Worm (Caenorhabditis elegans): ENCODE results near the gene R107.2.
"Not testable (repeated sequence)": the region's sequence is repeated elsewhere in the genome, so short reads cannot be mapped to it uniquely, and the experiment has no call there.

R107.2 gene

DNA sequence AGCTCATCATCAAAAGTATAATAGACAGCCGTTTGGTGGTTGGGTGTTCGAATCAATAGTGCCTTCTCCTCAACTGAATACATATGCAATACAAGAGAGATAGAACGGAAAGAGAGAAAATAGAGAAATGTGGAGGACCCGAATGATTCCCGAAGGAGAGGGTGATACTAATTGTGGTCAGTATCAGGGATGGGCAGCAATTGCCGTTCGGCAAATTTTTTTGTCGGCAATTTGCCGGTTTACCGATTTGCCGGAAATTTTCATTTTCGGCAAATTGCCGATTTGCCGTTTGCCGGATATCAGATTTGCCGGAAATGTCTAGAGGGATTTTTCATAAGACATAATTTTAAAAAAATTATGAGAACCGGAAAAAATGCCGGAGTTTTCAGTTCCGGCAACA lies 33.4 kb downstream of the R107.2 start, which contains the start of gene F59B2.9:
F59B2.9 (minus strand) TSS at position 101 of the 400 bp plus-strand sequence.
- TF ChIP-seq mab-9 (GFP tag; IDR thresholded peaks at IDR 0.05) (no peak), unc-130 (tag; optimal IDR thresholded peaks at IDR 0.05) (no peak), irx-1 (tag; optimal IDR thresholded peaks at IDR 0.05) (no peak), fkh-10 (GFP tag; optimal IDR thresholded peaks at IDR 0.05) (no peak), lin-39 (tag; optimal IDR thresholded peaks at IDR 0.05) (no peak), hlh-17 (GFP tag; optimal IDR thresholded peaks at IDR 0.05; ENCODE audit: borderline replicate concordance) (no peak), pag-3 (tag; optimal IDR thresholded peaks at IDR 0.05; ENCODE audit: borderline replicate concordance, insufficient read depth) (no peak), efl-3 (GFP tag; optimal IDR thresholded peaks at IDR 0.05) (no peak), unc-30 (tag; optimal IDR thresholded peaks at IDR 0.05) (no peak), nhr-77 (tag; optimal IDR thresholded peaks at IDR 0.05) (no peak), mep-1 (tag; optimal IDR thresholded peaks at IDR 0.05) (no peak), nhr-28 (tag; optimal IDR thresholded peaks at IDR 0.05) (no peak), rnt-1 (tag; optimal IDR thresholded peaks at IDR 0.05) (no peak), nhr-76 (tag; optimal IDR thresholded peaks at IDR 0.05) (no peak), xbp-1 (tag; optimal IDR thresholded peaks at IDR 0.05) (no peak), jun-1 (tag; optimal IDR thresholded peaks at IDR 0.05) (no peak), C34B4.2 (tag; optimal IDR thresholded peaks at IDR 0.05) (no peak), nhr-19 (GFP tag; conservative IDR thresholded peaks at IDR 0.05) (no peak), tbx-2 (tag; optimal IDR thresholded peaks at IDR 0.05) (no peak)

DNA sequence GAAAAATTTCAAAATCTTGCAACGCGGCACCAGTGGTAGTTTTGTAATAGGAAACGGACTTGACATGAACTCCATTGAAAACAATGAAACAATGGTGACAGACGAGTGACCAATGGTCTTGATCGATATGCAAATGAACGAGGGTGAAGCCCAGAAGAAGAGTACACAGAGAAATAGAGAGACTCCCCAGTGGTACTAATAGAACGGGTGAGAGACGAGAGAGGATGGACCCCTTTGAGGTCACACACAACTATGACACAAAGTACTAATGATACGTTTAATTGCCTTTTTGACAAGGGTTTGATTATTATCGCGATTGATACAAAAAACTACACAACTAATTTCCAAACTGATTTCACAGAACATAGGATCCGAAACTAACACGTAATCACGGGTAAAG lies 35.7 kb downstream of the R107.2 start, which contains the start of gene F59B2.8:
F59B2.8 (minus strand) TSS at position 151 of the 400 bp plus-strand sequence.
- TF ChIP-seq grh-1 (GFP tag; IDR thresholded peaks at IDR 0.05) (no peak), tlp-1 (tag; optimal IDR thresholded peaks at IDR 0.05) (no peak), vab-15 (tag; optimal IDR thresholded peaks at IDR 0.05) (no peak), skn-1 (tag; optimal IDR thresholded peaks at IDR 0.05) (no peak)

DNA sequence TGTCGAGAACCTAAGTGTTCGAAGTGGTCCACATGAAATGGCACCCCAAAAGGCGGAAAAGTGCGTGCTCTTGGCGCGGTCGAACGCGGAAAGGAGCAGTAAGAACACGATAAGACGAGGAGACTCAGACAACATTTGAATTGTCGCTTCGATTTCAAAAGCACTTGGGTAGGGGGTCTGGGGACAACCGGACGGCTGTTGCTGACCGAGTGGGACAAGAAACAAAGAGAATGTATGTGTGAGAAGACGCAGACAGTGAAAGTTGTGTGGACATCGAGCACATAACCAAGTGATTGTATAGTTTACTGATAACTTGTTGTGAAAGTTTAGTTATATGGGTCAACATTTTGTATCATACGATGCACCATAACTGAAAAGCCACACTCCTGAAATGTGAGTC lies 38.6 kb downstream of the R107.2 start:
- TF ChIP-seq elt-2 (tag; optimal IDR thresholded peaks at IDR 0.05) (peak; percentile 59), C16A3.4 (tag; optimal IDR thresholded peaks at IDR 0.05) (peak; percentile 3), C34B4.2 (tag; optimal IDR thresholded peaks at IDR 0.05) (no peak), lin-14 (GFP tag; optimal IDR thresholded peaks at IDR 0.05) (peak; percentile 70), lsy-2 (tag; optimal IDR thresholded peaks at IDR 0.05) (peak in 1 of 2 experiments; percentile 21), rnt-1 (tag; optimal IDR thresholded peaks at IDR 0.05) (peak; percentile 30)

DNA sequence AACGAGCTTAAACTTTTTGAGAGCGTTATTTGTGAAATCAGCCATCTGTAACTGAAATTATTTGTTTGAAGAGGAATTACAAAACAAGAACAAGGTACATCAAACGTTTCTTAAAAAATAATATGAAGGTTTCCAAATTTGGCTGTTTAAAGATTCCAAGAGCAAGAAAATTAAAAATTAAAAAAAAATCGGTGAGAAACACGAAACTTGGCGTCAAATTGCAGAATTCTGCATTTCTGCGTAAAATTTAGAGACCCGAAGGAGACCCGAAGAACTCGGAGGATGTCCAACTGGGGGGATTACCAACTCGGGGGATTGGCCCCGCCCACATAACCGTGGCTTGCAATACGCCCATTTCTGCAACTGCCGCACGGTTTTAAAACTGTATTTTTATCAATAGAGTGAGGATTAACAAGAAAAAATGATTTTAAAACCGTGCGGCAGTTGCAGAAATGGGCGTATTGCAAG lies 39.8 kb downstream of the R107.2 start, which contains the start of gene rab-6.1:
rab-6.1 (minus strand) TSS at position 51 of the 468 bp plus-strand sequence.
- TF ChIP-seq ces-1 (GFP tag; optimal IDR thresholded peaks at IDR 0.05); skn-1 (tag; optimal IDR thresholded peaks at IDR 0.05); rnt-1 (tag; optimal IDR thresholded peaks at IDR 0.05): not testable (repeated sequence)

DNA sequence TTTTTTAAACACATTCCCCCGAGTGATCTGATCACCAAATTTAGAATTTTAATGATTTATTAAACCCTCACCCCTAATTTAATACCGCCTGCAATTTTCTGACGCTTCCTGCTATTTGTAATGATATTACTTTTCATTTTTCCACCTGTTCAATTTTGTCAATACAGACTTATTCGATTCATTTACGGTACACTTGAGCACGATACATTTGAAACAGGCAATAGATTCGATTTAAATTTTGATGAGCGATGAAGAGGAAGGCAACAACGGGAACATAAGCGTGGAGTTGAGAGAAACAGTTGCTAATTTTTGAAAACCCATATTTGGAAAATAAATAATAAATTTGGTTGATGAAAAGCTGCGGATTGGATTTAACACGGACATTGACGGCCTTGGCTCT lies 41.1 kb downstream of the R107.2 start:
- TF ChIP-seq alr-1 (tag; optimal IDR thresholded peaks at IDR 0.05; ENCODE audit: borderline replicate concordance) = no peak
- no peak for TF ChIP-seq nhr-47 (tag; optimal IDR thresholded peaks at IDR 0.05)
- no peak for TF ChIP-seq nhr-84 (tag; optimal IDR thresholded peaks at IDR 0.05)
- no peak for TF ChIP-seq snpc-4 (tag; optimal IDR thresholded peaks at IDR 0.05)
- no peak for TF ChIP-seq vab-15 (tag; optimal IDR thresholded peaks at IDR 0.05)
- TF ChIP-seq efl-3 (GFP tag; optimal IDR thresholded peaks at IDR 0.05) = no peak
- no peak for TF ChIP-seq ztf-4 (tag; optimal IDR thresholded peaks at IDR 0.05)
- no peak for TF ChIP-seq nhr-19 (GFP tag; conservative IDR thresholded peaks at IDR 0.05)
- no peak for TF ChIP-seq snu-23 (GFP tag; optimal IDR thresholded peaks at IDR 0.05)
- no peak for TF ChIP-seq ceh-8 (GFP tag; optimal IDR thresholded peaks at IDR 0.05)
- TF ChIP-seq unc-86 (tag; optimal IDR thresholded peaks at IDR 0.05) = no peak
- TF ChIP-seq skn-1 (tag; optimal IDR thresholded peaks at IDR 0.05) = no peak
- TF ChIP-seq unc-62 (GFP tag; optimal IDR thresholded peaks at IDR 0.05) = no peak
- no peak for TF ChIP-seq zag-1 (tag; optimal IDR thresholded peaks at IDR 0.05)
- no peak for TF ChIP-seq unc-98 (GFP tag; IDR thresholded peaks at IDR 0.05)
- no peak for TF ChIP-seq nhr-77 (tag; optimal IDR thresholded peaks at IDR 0.05)
- TF ChIP-seq C34B4.2 (tag; optimal IDR thresholded peaks at IDR 0.05) = no peak
- TF ChIP-seq Y116A8C.19 (tag; optimal IDR thresholded peaks at IDR 0.05; ENCODE audit: borderline replicate concordance) = no peak
- TF ChIP-seq pqm-1 (tag; optimal IDR thresholded peaks at IDR 0.05) = no peak

Data from whole organism, L1 larva.